Worm (Caenorhabditis elegans): Measurements from ENCODE around the gene C10E2.2.

Gene C10E2.2

DNA sequence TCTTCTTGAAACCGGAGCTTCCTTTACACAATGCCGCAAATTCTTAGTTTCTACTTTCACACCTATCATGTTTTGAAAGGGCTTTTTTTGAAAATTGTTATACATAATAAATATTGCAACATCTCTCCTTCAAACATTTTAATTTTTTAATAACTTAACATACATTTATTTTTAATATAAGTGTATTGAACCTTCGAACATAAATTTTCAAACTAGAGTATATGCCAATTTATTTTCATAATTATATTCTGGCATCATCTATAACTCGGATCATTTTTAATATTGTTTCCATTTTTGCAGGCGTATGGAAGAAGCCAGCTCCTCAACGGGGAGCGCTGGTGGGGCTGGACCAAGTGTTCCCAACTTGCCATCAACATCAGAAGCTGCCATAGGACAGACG is 15.8 kb upstream of the C10E2.2 start, which contains the start of gene hda-4:
TSS of gene hda-4 (plus strand) at position 301 of the 400 bp plus-strand sequence.
- TF ChIP-seq elt-1 (tag; optimal IDR thresholded peaks at IDR 0.05; ENCODE audit: borderline replicate concordance, insufficient read depth) (no peak), mls-2 (tag; optimal IDR thresholded peaks at IDR 0.05) (no peak), lsy-2 (tag; optimal IDR thresholded peaks at IDR 0.05) (no peak), tbx-8 (GFP tag; optimal IDR thresholded peaks at IDR 0.05) (no peak), elt-3 (tag; optimal IDR thresholded peaks at IDR 0.05) (no peak), nhr-28 (tag; optimal IDR thresholded peaks at IDR 0.05) (no peak), nhr-12 (tag; optimal IDR thresholded peaks at IDR 0.05) (no peak), sptf-1 (tag; optimal IDR thresholded peaks at IDR 0.05) (no peak), M03D4.4 (tag; optimal IDR thresholded peaks at IDR 0.05) (no peak), ztf-11 (tag; optimal IDR thresholded peaks at IDR 0.05) (no peak), pha-4 (tag; optimal IDR thresholded peaks at IDR 0.05) (no peak), unc-120 (tag; optimal IDR thresholded peaks at IDR 0.05; ENCODE audit: poor library complexity, severe bottlenecking) (no peak), flh-1 (GFP tag; optimal IDR thresholded peaks at IDR 0.05) (no peak)

DNA sequence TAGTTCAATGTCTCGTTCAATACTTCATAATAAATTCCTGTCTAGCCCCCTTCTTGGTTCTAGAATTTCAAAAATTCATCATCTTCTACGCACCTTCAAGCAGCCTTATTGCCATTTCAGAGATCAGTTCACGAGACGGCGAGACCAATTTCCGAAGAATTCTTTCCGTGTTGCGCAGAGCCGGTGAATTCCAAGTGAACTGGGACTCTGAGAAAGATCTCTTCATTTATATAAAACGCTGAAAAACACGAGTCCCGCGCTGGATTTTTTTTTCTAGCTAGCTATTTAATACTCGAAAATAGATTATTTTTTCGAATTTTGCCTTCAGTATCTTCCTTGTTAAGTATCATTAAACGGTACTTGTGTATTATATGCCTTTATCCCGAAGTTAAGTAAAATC is 13.9 kb upstream of the C10E2.2 start:
- no peak for TF ChIP-seq snpc-4 (tag; optimal IDR thresholded peaks at IDR 0.05)

DNA sequence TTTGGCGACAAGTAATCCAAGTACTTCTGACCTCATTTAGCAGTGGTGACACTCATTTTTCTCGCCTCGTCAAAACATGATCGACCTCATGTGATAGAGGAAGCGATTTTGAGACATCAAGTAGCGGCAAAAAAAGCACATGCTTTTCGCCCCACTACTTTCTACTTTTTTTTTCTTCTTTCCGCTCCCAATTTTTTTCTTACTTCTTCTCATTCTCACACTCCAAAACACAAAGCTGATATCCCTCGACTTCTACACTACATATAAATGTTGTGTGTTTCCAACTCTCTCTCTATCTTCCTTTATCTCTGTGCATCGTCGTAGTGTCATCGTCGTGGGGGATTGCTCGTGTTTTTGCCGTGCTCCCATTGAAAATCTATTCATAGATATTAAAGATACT is 12.8 kb upstream of the C10E2.2 start:
- TF ChIP-seq lsy-2 (tag; optimal IDR thresholded peaks at IDR 0.05), result no peak
- TF ChIP-seq nhr-28 (tag; optimal IDR thresholded peaks at IDR 0.05), result no peak
- no peak for TF ChIP-seq blmp-1 (tag; optimal IDR thresholded peaks at IDR 0.05)
- no peak for TF ChIP-seq mls-2 (tag; optimal IDR thresholded peaks at IDR 0.05)
- TF ChIP-seq zip-8 (tag; optimal IDR thresholded peaks at IDR 0.05), result no peak
- TF ChIP-seq ceh-43 (GFP tag; optimal IDR thresholded peaks at IDR 0.05), result no peak
- no peak for TF ChIP-seq elt-1 (tag; optimal IDR thresholded peaks at IDR 0.05; ENCODE audit: borderline replicate concordance, insufficient read depth)
- no peak for TF ChIP-seq flh-1 (GFP tag; optimal IDR thresholded peaks at IDR 0.05)
- TF ChIP-seq hlh-1 (tag; optimal IDR thresholded peaks at IDR 0.05), result no peak
- no peak for TF ChIP-seq unc-120 (tag; optimal IDR thresholded peaks at IDR 0.05; ENCODE audit: poor library complexity, severe bottlenecking)
- TF ChIP-seq ces-1 (GFP tag; optimal IDR thresholded peaks at IDR 0.05), result no peak
- TF ChIP-seq nhr-237 (tag; optimal IDR thresholded peaks at IDR 0.05), result no peak
- TF ChIP-seq tbx-8 (GFP tag; optimal IDR thresholded peaks at IDR 0.05), result no peak
- TF ChIP-seq nhr-76 (tag; optimal IDR thresholded peaks at IDR 0.05), result no peak
- TF ChIP-seq unc-39 (tag; optimal IDR thresholded peaks at IDR 0.05), result no peak
- TF ChIP-seq lin-13 (tag; optimal IDR thresholded peaks at IDR 0.05), result no peak
- TF ChIP-seq snpc-4 (tag; optimal IDR thresholded peaks at IDR 0.05), result no peak
- TF ChIP-seq cnd-1 (tag; optimal IDR thresholded peaks at IDR 0.05), result no peak

DNA sequence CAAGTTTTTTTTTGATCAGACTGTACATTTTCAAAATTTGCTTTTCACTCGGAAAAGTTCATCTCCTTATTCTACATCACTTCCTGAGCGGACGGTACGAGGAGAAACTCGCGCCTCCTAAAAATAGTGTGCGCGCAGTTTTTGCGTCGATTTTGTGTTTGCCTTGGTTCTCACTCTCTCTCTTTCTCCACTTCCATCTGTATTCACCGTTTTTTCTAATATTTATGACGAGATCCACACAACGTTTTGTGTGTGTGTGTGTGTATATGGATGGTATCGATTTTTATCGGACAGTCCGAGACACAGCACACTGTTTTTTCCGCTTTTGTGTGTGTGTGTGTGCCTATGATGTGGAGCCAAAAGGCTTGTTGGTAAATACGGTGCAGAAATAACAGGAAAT is 11.6 kb upstream of the C10E2.2 start:
- TF ChIP-seq pha-4 (tag; optimal IDR thresholded peaks at IDR 0.05), result no peak
- no peak for TF ChIP-seq lin-32 (GFP tag; optimal IDR thresholded peaks at IDR 0.05)
- TF ChIP-seq elt-1 (tag; optimal IDR thresholded peaks at IDR 0.05; ENCODE audit: borderline replicate concordance, insufficient read depth), result no peak
- TF ChIP-seq cnd-1 (tag; optimal IDR thresholded peaks at IDR 0.05), result no peak
- TF ChIP-seq elt-3 (tag; optimal IDR thresholded peaks at IDR 0.05), result no peak
- TF ChIP-seq flh-1 (GFP tag; optimal IDR thresholded peaks at IDR 0.05), result no peak
- TF ChIP-seq drap-1 (GFP tag; optimal IDR thresholded peaks at IDR 0.05), result no peak
- no peak for TF ChIP-seq bed-3 (GFP tag; optimal IDR thresholded peaks at IDR 0.05)
- no peak for TF ChIP-seq blmp-1 (tag; optimal IDR thresholded peaks at IDR 0.05)
- no peak for TF ChIP-seq ceh-43 (GFP tag; optimal IDR thresholded peaks at IDR 0.05)
- TF ChIP-seq unc-120 (tag; optimal IDR thresholded peaks at IDR 0.05; ENCODE audit: poor library complexity, severe bottlenecking), result no peak
- TF ChIP-seq ham-2 (GFP tag; optimal IDR thresholded peaks at IDR 0.05), result no peak
- TF ChIP-seq nhr-28 (tag; optimal IDR thresholded peaks at IDR 0.05), result no peak
- no peak for TF ChIP-seq ces-1 (GFP tag; optimal IDR thresholded peaks at IDR 0.05)
- no peak for TF ChIP-seq unc-62 (GFP tag; optimal IDR thresholded peaks at IDR 0.05)
- no peak for TF ChIP-seq ceh-39 (tag; optimal IDR thresholded peaks at IDR 0.05)
- TF ChIP-seq ztf-11 (tag; optimal IDR thresholded peaks at IDR 0.05), result no peak
- TF ChIP-seq mab-5 (tag; optimal IDR thresholded peaks at IDR 0.05), result no peak
- TF ChIP-seq sptf-1 (tag; optimal IDR thresholded peaks at IDR 0.05), result no peak

DNA sequence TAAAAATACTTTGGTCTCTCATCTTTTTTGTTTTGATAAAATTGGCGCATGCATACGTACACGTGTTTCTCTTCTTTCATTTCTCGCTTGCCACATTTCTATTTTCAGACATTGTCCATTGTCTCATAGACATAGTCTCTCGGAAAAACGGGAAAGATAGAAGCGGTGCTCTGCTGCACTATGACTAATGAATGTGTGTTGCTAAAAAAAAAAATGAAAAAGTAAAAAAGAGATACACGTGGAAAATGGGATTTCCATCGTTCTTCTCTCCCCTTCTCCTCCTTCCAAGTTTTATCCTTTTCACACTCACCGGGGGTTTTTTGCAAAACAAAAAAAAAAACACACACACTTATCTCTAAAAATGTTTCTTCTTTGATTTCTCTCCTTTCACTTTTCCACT is 10.1 kb upstream of the C10E2.2 start:
- TF ChIP-seq ztf-11 (tag; optimal IDR thresholded peaks at IDR 0.05), result no peak
- TF ChIP-seq sem-2 (GFP tag; optimal IDR thresholded peaks at IDR 0.05), result no peak
- no peak for TF ChIP-seq unc-62 (GFP tag; optimal IDR thresholded peaks at IDR 0.05)
- no peak for TF ChIP-seq hlh-1 (tag; optimal IDR thresholded peaks at IDR 0.05)

Measured in whole organism, mixed stage, embryonic.